Worm (Caenorhabditis elegans) whole organism, early embryonic: ENCODE measurements around the gene dnj-13.

Source experiments
- B0310.2 ChIP-seq: sonication (generic microtip); optimal IDR thresholded peaks from 2 replicates; lab custom pipeline; 2016; ENCODE audit warnings: mild to moderate bottlenecking, missing genetic modification characterization, missing compliant biosample characterization
- F13C5.2 ChIP-seq: sonication (generic microtip); optimal IDR thresholded peaks from 2 replicates; lab custom pipeline; 2017; ENCODE audit warnings: mild to moderate bottlenecking, missing genetic modification characterization, inconsistent platforms, missing compliant biosample characterization
- aly-1 ChIP-seq: sonication (generic microtip); optimal IDR thresholded peaks from 2 replicates; lab custom pipeline; 2016; ENCODE audit warnings: missing genetic modification characterization, missing compliant biosample characterization
- ama-1 ChIP-seq: fragments of 150-350 bp; optimal IDR thresholded peaks from 2 replicates; lab custom pipeline; 2014
- ceh-13 ChIP-seq: fragments of 200-800 bp; sonication (Bioruptor generic); optimal IDR thresholded peaks from 2 replicates; lab custom pipeline; 2018; ENCODE audit warnings: mild to moderate bottlenecking, missing genetic modification characterization, missing compliant biosample characterization
- ceh-36 ChIP-seq: sonication (generic microtip); optimal IDR thresholded peaks from 2 replicates; lab custom pipeline; 2016; ENCODE audit warnings: missing genetic modification characterization, inconsistent platforms, missing compliant biosample characterization
- ets-7 ChIP-seq: sonication (generic microtip); optimal IDR thresholded peaks from 2 replicates; lab custom pipeline; 2016; ENCODE audit warnings: missing genotype, missing genetic modification characterization, missing compliant biosample characterization
- flt-1 ChIP-seq: fragments of 200-800 bp; sonication (Bioruptor generic); IDR thresholded peaks from 2 replicates; pipeline ENCODE4 v1.3.6; 2022; ENCODE audit warnings: missing genetic modification characterization, missing compliant biosample characterization
- hmbx-1 ChIP-seq: sonication (generic microtip); optimal IDR thresholded peaks from 2 replicates; lab custom pipeline; 2016; ENCODE audit warnings: mild to moderate bottlenecking, missing genetic modification characterization, missing compliant biosample characterization
- hmg-4 ChIP-seq: fragments of 200-800 bp; sonication (Bioruptor generic); optimal IDR thresholded peaks from 2 replicates; lab custom pipeline; 2018; ENCODE audit warnings: mild to moderate bottlenecking, missing genetic modification characterization, missing compliant biosample characterization
- hnd-1 ChIP-seq: sonication (generic microtip); optimal IDR thresholded peaks from 2 replicates; lab custom pipeline; 2016; ENCODE audit warnings: missing genetic modification characterization, missing compliant biosample characterization
- pes-1 ChIP-seq: fragments of 200-800 bp; sonication (Bioruptor generic); IDR thresholded peaks from 2 replicates; pipeline ENCODE4 v1.3.6; 2022; ENCODE audit warnings: missing genetic modification reagents, missing genetic modification characterization, missing compliant biosample characterization
- scrt-1 ChIP-seq: fragments of 200-800 bp; sonication (Bioruptor generic); IDR thresholded peaks from 2 replicates; pipeline ENCODE4 v1.3.6; 2022; ENCODE audit warnings: missing genetic modification characterization, missing compliant biosample characterization
- sea-1 ChIP-seq: fragments of 200-800 bp; sonication (Bioruptor generic); conservative IDR thresholded peaks from 2 replicates; pipeline ENCODE4 v1.3.6; 2022; ENCODE audit warnings: missing genetic modification characterization, missing compliant biosample characterization
- tbx-11 ChIP-seq: fragments of 200-800 bp; sonication (Bioruptor generic); IDR thresholded peaks from 2 replicates; pipeline ENCODE4 v1.3.6; 2022; ENCODE audit warnings: missing genetic modification characterization, missing compliant biosample characterization
- tbx-37 ChIP-seq: fragments of 200-800 bp; sonication (Bioruptor generic); conservative IDR thresholded peaks from 2 replicates; pipeline ENCODE4 v1.3.6; 2022; ENCODE audit warnings: missing genetic modification reagents, missing genetic modification characterization, missing compliant biosample characterization
- tra-4 ChIP-seq: sonication (generic microtip); optimal IDR thresholded peaks from 2 replicates; lab custom pipeline; 2017; ENCODE audit warnings: missing genetic modification characterization, missing compliant biosample characterization

The dnj-13 gene

ce11 chrII:11534429-11535099, 10.9 kb upstream of the dnj-13 start, which contains the start of gene Y62F5A.12:
Gene Y62F5A.12 (minus strand): TSS chrII:11534479.
- TF ChIP-seq ceh-13 (peak; percentile 14), flt-1 (GFP tag; lab: Robert Waterston, UW) (peak; percentile 82), tbx-11 (GFP tag; lab: Robert Waterston, UW) (peak; percentile 63), hnd-1 (peak; percentile 36), sea-1 (GFP tag; lab: Robert Waterston, UW) (peak; percentile 79), tbx-37 (GFP tag; lab: Robert Waterston, UW) (peak; percentile 86), ets-7 (tag; lab: Kevin White, UChicago) (peak; percentile 70), pes-1 (GFP tag; lab: Robert Waterston, UW) (peak; percentile 86), scrt-1 (GFP tag; lab: Robert Waterston, UW) (peak; percentile 71; the same call in 1 of the 2 replicates), hmg-4 (peak; percentile 13)

ce11 chrII:11535429-11535828, 10.1 kb upstream of the dnj-13 start:
- TF ChIP-seq ceh-36 (tag; lab: Kevin White, UChicago): peak; percentile 11
- 0 out of 2 replicates have a peak, but pooled peaks have one; percentile 4 for TF ChIP-seq tbx-37 (GFP tag; lab: Robert Waterston, UW)
- TF ChIP-seq hmg-4: peak; percentile 74
- 0 out of 2 replicates have a peak, but pooled peaks have one; percentile 7 for TF ChIP-seq pes-1 (GFP tag; lab: Robert Waterston, UW)
- TF ChIP-seq F13C5.2 (tag; lab: Kevin White, UChicago): no peak
- peak; percentile 56; the same call in 1 of the 2 replicates for TF ChIP-seq sea-1 (GFP tag; lab: Robert Waterston, UW)
- TF ChIP-seq ama-1: no peak
- no peak for TF ChIP-seq scrt-1 (GFP tag; lab: Robert Waterston, UW)
- TF ChIP-seq flt-1 (GFP tag; lab: Robert Waterston, UW): peak; percentile 35; the same call in 1 of the 2 replicates

- TF ChIP-seq scrt-1 (GFP tag; lab: Robert Waterston, UW) (no peak), ama-1 (no peak), tbx-37 (GFP tag; lab: Robert Waterston, UW) (no peak), hnd-1 (no peak), hmbx-1 (tag; lab: Kevin White, UChicago) (no peak), ceh-13 (no peak), F13C5.2 (tag; lab: Kevin White, UChicago) (no peak), pes-1 (GFP tag; lab: Robert Waterston, UW) (no peak), ceh-36 (tag; lab: Kevin White, UChicago) (no peak), aly-1 (tag; lab: Kevin White, UChicago) (no peak), tbx-11 (GFP tag; lab: Robert Waterston, UW) (no peak), tra-4 (no peak), flt-1 (GFP tag; lab: Robert Waterston, UW) (no peak), hmg-4 (no peak), ets-7 (tag; lab: Kevin White, UChicago) (no peak), B0310.2 (tag; lab: Kevin White, UChicago) (no peak), sea-1 (GFP tag; lab: Robert Waterston, UW) (no peak)
Observed at ce11 chrII:11535924-11536323, 9.6 kb upstream of the dnj-13 start.

ce11 chrII:11536505-11536904, 9.0 kb upstream of the dnj-13 start:
- TF ChIP-seq hmbx-1 (tag; lab: Kevin White, UChicago): no peak
- no peak for TF ChIP-seq hnd-1

ce11 chrII:11537115-11537514, 8.4 kb upstream of the dnj-13 start:
- TF ChIP-seq ets-7 (tag; lab: Kevin White, UChicago): peak; percentile 33
- TF ChIP-seq hmg-4: peak; percentile 43
- TF ChIP-seq ceh-13: no peak

- peak; percentile 76 for TF ChIP-seq B0310.2 (tag; lab: Kevin White, UChicago)
- no peak for TF ChIP-seq hnd-1
- no peak for TF ChIP-seq tbx-37 (GFP tag; lab: Robert Waterston, UW)
- peak; percentile 69 for TF ChIP-seq hmg-4
- no peak for TF ChIP-seq tbx-11 (GFP tag; lab: Robert Waterston, UW)
- no peak for TF ChIP-seq aly-1 (tag; lab: Kevin White, UChicago)
- TF ChIP-seq ceh-36 (tag; lab: Kevin White, UChicago): peak; percentile 32
- no peak for TF ChIP-seq tra-4
- no peak for TF ChIP-seq F13C5.2 (tag; lab: Kevin White, UChicago)
- TF ChIP-seq hmbx-1 (tag; lab: Kevin White, UChicago): peak; percentile 66
- TF ChIP-seq flt-1 (GFP tag; lab: Robert Waterston, UW): peak; percentile 9; the same call in 1 of the 2 replicates
- no peak for TF ChIP-seq ceh-13
- TF ChIP-seq ets-7 (tag; lab: Kevin White, UChicago): no peak
- TF ChIP-seq pes-1 (GFP tag; lab: Robert Waterston, UW): peak; percentile 71
- TF ChIP-seq sea-1 (GFP tag; lab: Robert Waterston, UW): peak; percentile 46; the same call in 1 of the 2 replicates
- TF ChIP-seq scrt-1 (GFP tag; lab: Robert Waterston, UW): no peak
- peak; percentile 98 for TF ChIP-seq ama-1
Observed at ce11 chrII:11537606-11538016, 7.9 kb upstream of the dnj-13 start.

ce11 chrII:11538741-11539140, 6.8 kb upstream of the dnj-13 start, which contains the start of gene Y62F5A.9:
Gene Y62F5A.9 (minus strand): TSS chrII:11538841.
- TF ChIP-seq pes-1 (GFP tag; lab: Robert Waterston, UW) (no peak), ets-7 (tag; lab: Kevin White, UChicago) (no peak), hmbx-1 (tag; lab: Kevin White, UChicago) (no peak), tbx-37 (GFP tag; lab: Robert Waterston, UW) (no peak), flt-1 (GFP tag; lab: Robert Waterston, UW) (no peak), tbx-11 (GFP tag; lab: Robert Waterston, UW) (no peak), hnd-1 (no peak), ceh-13 (no peak), ama-1 (no peak), hmg-4 (no peak), scrt-1 (GFP tag; lab: Robert Waterston, UW) (no peak), sea-1 (GFP tag; lab: Robert Waterston, UW) (no peak), ceh-36 (tag; lab: Kevin White, UChicago) (no peak), aly-1 (tag; lab: Kevin White, UChicago) (no peak), tra-4 (no peak)
